Fruit fly (Drosophila melanogaster) whole organism, embryonic: ENCODE results near the gene CG7386.

Experiments
- BtbVII ChIP-seq: fragments of 200-800 bp; sonication (Bioruptor generic); optimal IDR thresholded peaks from 3 replicates; lab custom pipeline; 2017; ENCODE audit warnings: missing biosample characterization, mild to moderate bottlenecking, missing genetic modification characterization
- CG11456 ChIP-seq: fragments of 200-800 bp; sonication (Bioruptor generic); IDR thresholded peaks from 3 replicates; pipeline ENCODE4 v1.3.6; 2022; ENCODE audit warnings: missing biosample characterization, missing genetic modification characterization
- CG12236 ChIP-seq: fragments of 200-800 bp; sonication (Bioruptor generic); optimal IDR thresholded peaks from 2 replicates; lab custom pipeline; 2016; ENCODE audit warnings: missing biosample characterization, missing genetic modification characterization
- CG13894 ChIP-seq: fragments of 200-800 bp; sonication (Bioruptor generic); optimal IDR thresholded peaks from 3 replicates; lab custom pipeline; 2018; ENCODE audit warnings: missing biosample characterization, mild to moderate bottlenecking, missing genetic modification characterization, moderate library complexity
- CG15696 ChIP-seq: fragments of 200-800 bp; sonication (Bioruptor generic); optimal IDR thresholded peaks from 2 replicates; lab custom pipeline; 2019; ENCODE audit warnings: missing biosample characterization, mild to moderate bottlenecking, missing genetic modification characterization, moderate library complexity
- CG17328 ChIP-seq: fragments of 200-800 bp; sonication (Bioruptor generic); IDR thresholded peaks from 2 replicates; pipeline ENCODE4 v1.3.6; 2022; ENCODE audit warnings: missing biosample characterization, missing genetic modification characterization
- CG17359 ChIP-seq: fragments of 200-800 bp; sonication (Bioruptor generic); optimal IDR thresholded peaks from 3 replicates; lab custom pipeline; 2018; ENCODE audit warnings: missing biosample characterization, mild to moderate bottlenecking, missing genetic modification characterization, moderate library complexity
- CG30431 ChIP-seq: fragments of 200-800 bp; sonication (Bioruptor generic); optimal IDR thresholded peaks from 2 replicates; lab custom pipeline; 2017; ENCODE audit warnings: missing biosample characterization, missing genetic modification characterization
- CG31365 ChIP-seq: fragments of 200-800 bp; sonication (Bioruptor generic); optimal IDR thresholded peaks from 2 replicates; lab custom pipeline; 2018; ENCODE audit warnings: missing biosample characterization, mild to moderate bottlenecking, missing genetic modification characterization
- CG34224 ChIP-seq: fragments of 200-800 bp; sonication (Bioruptor generic); IDR thresholded peaks from 3 replicates; pipeline ENCODE4 v1.3.6; 2022; ENCODE audit warnings: missing biosample characterization, missing genetic modification characterization; ENCODE audit not compliant: partially characterized antibody
- CG43689 ChIP-seq: fragments of 200-800 bp; sonication (Bioruptor generic); IDR thresholded peaks from 2 replicates; pipeline ENCODE4 v1.3.6; 2022; ENCODE audit warnings: missing biosample characterization, missing genetic modification characterization
- CG4617 ChIP-seq: fragments of 200-800 bp; sonication (Bioruptor generic); optimal IDR thresholded peaks from 3 replicates; lab custom pipeline; 2016; ENCODE audit warnings: missing biosample characterization, missing genetic modification characterization, borderline replicate concordance
- CG5953 ChIP-seq: fragments of 200-800 bp; sonication (Bioruptor generic); IDR thresholded peaks from 2 replicates; pipeline ENCODE4 v1.3.6; 2022; ENCODE audit warnings: missing biosample characterization, missing genetic modification characterization
- CG6654 ChIP-seq: fragments of 200-800 bp; sonication (Bioruptor generic); optimal IDR thresholded peaks from 2 replicates; lab custom pipeline; 2017; ENCODE audit warnings: missing biosample characterization, mild to moderate bottlenecking, missing genetic modification characterization
- CG8089 ChIP-seq: fragments of 200-800 bp; sonication (Bioruptor generic); optimal IDR thresholded peaks from 3 replicates; lab custom pipeline; 2016; ENCODE audit warnings: missing biosample characterization, missing genetic modification characterization
- CG8359 ChIP-seq: fragments of 200-800 bp; sonication (Bioruptor generic); optimal IDR thresholded peaks from 2 replicates; lab custom pipeline; 2017; ENCODE audit warnings: missing biosample characterization, mild to moderate bottlenecking, missing genetic modification characterization, borderline replicate concordance
- CG9609 ChIP-seq: fragments of 200-800 bp; sonication (Bioruptor generic); optimal IDR thresholded peaks from 3 replicates; lab custom pipeline; 2016; ENCODE audit warnings: missing biosample characterization, missing genetic modification characterization
- Dref ChIP-seq: fragments of 200-800 bp; sonication (Bioruptor generic); IDR thresholded peaks from 2 replicates; pipeline ENCODE4 v1.3.6; 2022; ENCODE audit warnings: missing biosample characterization, missing genetic modification characterization
- H15 ChIP-seq: fragments of 200-800 bp; sonication (Bioruptor generic); IDR thresholded peaks from 3 replicates; pipeline ENCODE4 v1.3.6; 2022; ENCODE audit warnings: missing biosample characterization, missing genetic modification characterization
- HLH54F ChIP-seq: fragments of 200-800 bp; sonication (Bioruptor generic); optimal IDR thresholded peaks from 3 replicates; lab custom pipeline; 2016; ENCODE audit warnings: missing biosample characterization, missing genetic modification characterization
- Hr3 ChIP-seq: fragments of 200-800 bp; sonication (Bioruptor generic); optimal IDR thresholded peaks from 3 replicates; lab custom pipeline; 2016; ENCODE audit warnings: missing biosample characterization, missing genetic modification characterization
- Kr ChIP-seq: fragments of 200-800 bp; sonication (Bioruptor generic); optimal IDR thresholded peaks from 2 replicates; lab custom pipeline; 2017; ENCODE audit warnings: missing biosample characterization, mild to moderate bottlenecking, missing genetic modification characterization
- Lpt ChIP-seq: fragments of >200 bp; optimal IDR thresholded peaks from 2 replicates; lab custom pipeline; 2018; ENCODE audit warnings: missing biosample characterization, missing genetic modification characterization
- Oli ChIP-seq: fragments of 200-800 bp; sonication (Bioruptor generic); optimal IDR thresholded peaks from 2 replicates; lab custom pipeline; 2018; ENCODE audit warnings: missing biosample characterization, mild to moderate bottlenecking, missing genetic modification characterization, moderate library complexity
- Opbp ChIP-seq: fragments of 200-800 bp; sonication (Bioruptor generic); IDR thresholded peaks from 3 replicates; pipeline ENCODE4 v1.3.6; 2022; ENCODE audit warnings: missing biosample characterization, missing genetic modification characterization; ENCODE audit not compliant: partially characterized antibody
- Pdp1 ChIP-seq, 2 experiments: fragments of 200-800 bp; sonication (Bioruptor generic); optimal IDR thresholded peaks; 3 replicates each; lab custom pipeline; 2016; ENCODE audit warnings: missing biosample characterization in 2 of 2, missing genetic modification characterization in 2 of 2, mild to moderate bottlenecking in 1 of 2, moderate library complexity in 1 of 2
- Ptx1 ChIP-seq: fragments of 200-800 bp; sonication (Bioruptor generic); IDR thresholded peaks from 2 replicates; pipeline ENCODE4 v1.3.6; 2022; ENCODE audit warnings: missing biosample characterization, missing genetic modification characterization
- Rfx ChIP-seq: fragments of 200-800 bp; sonication (Bioruptor generic); IDR thresholded peaks from 2 replicates; pipeline ENCODE4 v1.3.6; 2022; ENCODE audit warnings: missing biosample characterization, missing genetic modification characterization
- Sox102F ChIP-seq: fragments of 200-800 bp; sonication (Bioruptor generic); optimal IDR thresholded peaks from 2 replicates; lab custom pipeline; 2018; ENCODE audit warnings: missing biosample characterization, mild to moderate bottlenecking, missing genetic modification characterization, moderate library complexity
- Vsx1 ChIP-seq: fragments of 200-800 bp; sonication (Bioruptor generic); optimal IDR thresholded peaks from 2 replicates; lab custom pipeline; 2017; ENCODE audit warnings: missing biosample characterization, mild to moderate bottlenecking, missing genetic modification characterization, missing genetic modification reagents
- amos ChIP-seq: fragments of 200-800 bp; sonication (Bioruptor generic); IDR thresholded peaks from 2 replicates; pipeline ENCODE4 v1.3.6; 2022; ENCODE audit warnings: missing biosample characterization, missing genetic modification characterization; ENCODE audit not compliant: partially characterized antibody
- bowl ChIP-seq: fragments of 200-800 bp; sonication (Bioruptor generic); IDR thresholded peaks from 2 replicates; pipeline ENCODE4 v1.3.6; 2022; ENCODE audit warnings: missing biosample characterization, missing genetic modification characterization
- cato ChIP-seq: fragments of 200-800 bp; sonication (Bioruptor generic); optimal IDR thresholded peaks from 2 replicates; lab custom pipeline; 2016; ENCODE audit warnings: missing biosample characterization, missing genetic modification characterization, borderline replicate concordance
- corto ChIP-seq: fragments of 200-800 bp; sonication (Bioruptor generic); optimal IDR thresholded peaks from 2 replicates; lab custom pipeline; 2016; ENCODE audit warnings: missing biosample characterization, mild to moderate bottlenecking, missing genetic modification characterization, moderate library complexity
- croc ChIP-seq: fragments of 200-800 bp; sonication (Bioruptor generic); conservative IDR thresholded peaks from 3 replicates; pipeline ENCODE4 v1.3.6; 2022; ENCODE audit warnings: missing biosample characterization, missing genetic modification characterization
- emc ChIP-seq: fragments of 200-800 bp; sonication (Bioruptor generic); optimal IDR thresholded peaks from 2 replicates; lab custom pipeline; 2016; ENCODE audit warnings: missing biosample characterization, missing genetic modification characterization
- fd3F ChIP-seq: fragments of 200-800 bp; sonication (Bioruptor generic); optimal IDR thresholded peaks from 2 replicates; lab custom pipeline; 2018; ENCODE audit warnings: missing biosample characterization, mild to moderate bottlenecking, missing genetic modification characterization, moderate library complexity
- hkb ChIP-seq, 2 experiments: fragments of 200-800 bp in 1 of 2; fragments of >200 bp in 1 of 2; sonication (Bioruptor generic) in 1 of 2; IDR thresholded peaks in 1 of 2; optimal IDR thresholded peaks in 1 of 2; 2 replicates each; pipeline versions ENCODE4 v1.3.6 to Lab custom; 2017 to 2022; ENCODE audit warnings: missing biosample characterization in 1 of 2, missing genetic modification characterization in 1 of 2
- insv ChIP-seq, 2 experiments: fragments of 200-800 bp; sonication (Bioruptor generic); optimal IDR thresholded peaks; 3 replicates each; lab custom pipeline; 2016 to 2018; ENCODE audit warnings: missing biosample characterization in 2 of 2, missing genetic modification characterization in 2 of 2
- luna ChIP-seq: fragments of 200-800 bp; sonication (Bioruptor generic); optimal IDR thresholded peaks from 2 replicates; lab custom pipeline; 2016; ENCODE audit warnings: missing biosample characterization, missing genetic modification characterization
- pita ChIP-seq: fragments of 200-800 bp; sonication (Bioruptor generic); optimal IDR thresholded peaks from 2 replicates; lab custom pipeline; 2017; ENCODE audit warnings: missing biosample characterization, mild to moderate bottlenecking, missing genetic modification characterization
- pum ChIP-seq: fragments of 200-800 bp; sonication (Bioruptor generic); optimal IDR thresholded peaks from 2 replicates; lab custom pipeline; 2016; ENCODE audit warnings: missing biosample characterization, missing genetic modification characterization
- scrt ChIP-seq: fragments of 200-800 bp; sonication (Bioruptor generic); optimal IDR thresholded peaks from 2 replicates; lab custom pipeline; 2018; ENCODE audit warnings: missing biosample characterization, mild to moderate bottlenecking, missing genetic modification characterization, moderate library complexity
- sob ChIP-seq: fragments of 200-800 bp; sonication (Bioruptor generic); IDR thresholded peaks from 2 replicates; pipeline ENCODE4 v1.3.6; 2022; ENCODE audit warnings: missing biosample characterization, missing genetic modification characterization
- sqz ChIP-seq: fragments of 200-800 bp; sonication (Bioruptor generic); optimal IDR thresholded peaks from 3 replicates; lab custom pipeline; 2018; ENCODE audit warnings: missing biosample characterization, mild to moderate bottlenecking, missing genetic modification characterization
- ssp ChIP-seq: fragments of 200-800 bp; sonication (Bioruptor generic); IDR thresholded peaks from 2 replicates; pipeline ENCODE4 v1.3.6; 2022; ENCODE audit warnings: missing biosample characterization, missing genetic modification characterization
- sug ChIP-seq: fragments of 200-800 bp; optimal IDR thresholded peaks from 2 replicates; lab custom pipeline; 2019; ENCODE audit warnings: missing biosample characterization, mild to moderate bottlenecking, missing genetic modification characterization, moderate library complexity
- tna ChIP-seq: fragments of 200-800 bp; sonication (Bioruptor generic); IDR thresholded peaks from 2 replicates; pipeline ENCODE4 v1.3.6; 2022; ENCODE audit warnings: missing biosample characterization, missing genetic modification characterization; ENCODE audit not compliant: partially characterized antibody
- vvl ChIP-seq: fragments of 200-800 bp; sonication (Bioruptor generic); IDR thresholded peaks from 2 replicates; pipeline ENCODE4 v1.3.6; 2022; ENCODE audit warnings: missing biosample characterization, missing genetic modification characterization

The CG7386 gene

DNA sequence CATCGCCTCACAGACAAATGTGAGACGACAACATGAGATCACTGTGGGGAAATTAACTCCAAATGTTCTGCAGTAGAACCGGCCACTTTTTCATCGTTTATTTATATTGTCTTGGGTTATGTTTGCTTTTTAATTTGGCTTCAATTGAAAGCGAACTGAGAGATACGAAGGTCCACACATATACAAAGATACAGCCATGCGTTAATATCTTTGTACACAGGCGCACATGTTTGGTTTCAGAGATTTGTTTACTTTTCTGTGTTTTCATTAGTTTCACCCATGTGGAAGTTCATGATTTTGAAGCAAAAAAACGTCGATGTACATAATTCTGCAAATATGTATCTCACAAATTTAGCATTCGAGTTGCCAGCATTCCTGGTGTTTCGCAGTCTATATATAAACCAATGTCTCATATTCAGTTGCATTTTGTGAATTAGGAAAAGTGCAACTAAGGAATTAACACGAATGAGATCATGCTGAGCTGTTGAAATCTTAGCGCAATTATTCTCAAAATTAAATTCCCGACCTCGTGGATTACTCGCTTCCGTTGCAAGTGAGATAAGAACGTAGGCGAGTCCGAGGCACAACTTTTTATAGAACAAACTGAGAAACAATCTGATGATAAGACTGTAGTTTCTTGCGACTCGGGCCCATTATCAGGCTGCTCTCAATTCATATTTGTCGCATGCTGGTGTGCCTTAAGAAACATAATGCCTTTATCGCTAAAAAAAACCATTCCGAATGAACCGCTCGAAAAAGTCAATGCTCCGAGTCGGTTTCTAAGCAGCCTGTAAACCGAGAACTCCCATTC is 26.6 kb downstream of the CG7386 start (continued):
- TF ChIP-seq CG9609 (GFP tag; lab: Kevin White, UChicago) (no peak), CG4617 (GFP tag; lab: Kevin White, UChicago) (no peak), emc (GFP tag; lab: Kevin White, UChicago) (no peak), vvl (GFP tag; lab: Robert Waterston, UW) (no peak), sug (tag; lab: Kevin White, UChicago) (no peak), Pdp1 (GFP tag; optimal IDR thresholded peaks at IDR 0.05; lab: Kevin White, UChicago) (no peak), Dref (GFP tag; lab: Robert Waterston, UW) (no peak), pita (GFP tag; lab: Kevin White, UChicago) (no peak), bowl (GFP tag; lab: Robert Waterston, UW) (no peak), tna (GFP tag; lab: Robert Waterston, UW) (no peak), CG34224 (no peak), HLH54F (GFP tag; lab: Kevin White, UChicago) (no peak), pum (GFP tag; lab: Kevin White, UChicago) (no peak), insv (GFP tag; optimal IDR thresholded peaks at IDR 0.05; lab: Kevin White, UChicago) (peak in 1 of 2 experiments; percentile 18), H15 (GFP tag; lab: Robert Waterston, UW) (no peak), Oli (tag; lab: Kevin White, UChicago) (no peak), ssp (no peak), scrt (no peak), Hr3 (GFP tag; lab: Kevin White, UChicago) (no peak), cato (GFP tag; lab: Kevin White, UChicago) (no peak), CG8089 (GFP tag; lab: Kevin White, UChicago) (no peak), sob (GFP tag; lab: Robert Waterston, UW) (no peak), amos (GFP tag; lab: Robert Waterston, UW) (no peak), fd3F (GFP tag; lab: Kevin White, UChicago) (no peak), CG5953 (no peak), BtbVII (GFP tag; lab: Kevin White, UChicago) (peak; percentile 76), Kr (peak; percentile 61), CG17328 (no peak), CG8359 (GFP tag; lab: Kevin White, UChicago) (peak; percentile 54), sqz (no peak), Sox102F (GFP tag; lab: Kevin White, UChicago) (no peak), CG12236 (GFP tag; lab: Kevin White, UChicago) (no peak), CG17359 (tag; lab: Kevin White, UChicago) (no peak), CG43689 (GFP tag; lab: Robert Waterston, UW) (no peak), CG11456 (GFP tag; lab: Robert Waterston, UW) (no peak), croc (GFP tag; lab: Robert Waterston, UW) (no peak), Rfx (no peak), hkb (optimal IDR thresholded peaks at IDR 0.05; lab: Kevin White, UChicago) (no peak), hkb (GFP tag; IDR thresholded peaks at IDR 0.05; lab: Robert Waterston, UW) (no peak; the same call in 1 of the 2 replicates), Vsx1 (no peak), CG6654 (GFP tag; lab: Kevin White, UChicago) (no peak), CG15696 (tag; lab: Kevin White, UChicago) (peak; percentile 93), CG31365 (tag; lab: Kevin White, UChicago) (peak; percentile 67), CG30431 (GFP tag; lab: Kevin White, UChicago) (no peak), CG13894 (no peak), luna (GFP tag; lab: Kevin White, UChicago) (no peak), corto (GFP tag; lab: Kevin White, UChicago) (no peak), Lpt (GFP tag; lab: Kevin White, UChicago) (no peak), Opbp (GFP tag; lab: Robert Waterston, UW) (no peak), Ptx1 (GFP tag; lab: Robert Waterston, UW) (no peak)
